Worm (Caenorhabditis elegans): ENCODE data around the gene nhr-285.

Gene nhr-285

ce11 chrV:15741851-15742250 lies 37.2 kb downstream of the nhr-285 start, which contains the start of gene str-18:
str-18 (minus strand) TSS chrV:15741951.
- no peak for TF ChIP-seq unc-62 (GFP tag; optimal IDR thresholded peaks at IDR 0.05)

ce11 chrV:15735720-15736119 lies 43.3 kb downstream of the nhr-285 start, which contains the start of gene str-27:
str-27 (minus strand) TSS chrV:15735820.
- no peak for TF ChIP-seq unc-62 (GFP tag; optimal IDR thresholded peaks at IDR 0.05)

- TF ChIP-seq unc-62 (GFP tag; optimal IDR thresholded peaks at IDR 0.05) = no peak
Measured at ce11 chrV:15733568-15733967, 45.5 kb downstream of the nhr-285 start, which contains the start of gene T23D5.3. T23D5.3 (minus strand) TSS chrV:15733668.

- no peak for TF ChIP-seq unc-62 (GFP tag; optimal IDR thresholded peaks at IDR 0.05)
Measured at ce11 chrV:15733020-15733419, 46.0 kb downstream of the nhr-285 start.

ce11 chrV:15732209-15732608 lies 46.8 kb downstream of the nhr-285 start, which contains the start of gene str-38:
str-38 (minus strand) TSS chrV:15732309.
- no peak for TF ChIP-seq unc-62 (GFP tag; optimal IDR thresholded peaks at IDR 0.05)

ce11 chrV:15730459-15730858 lies 48.6 kb downstream of the nhr-285 start, which contains the start of gene Y6E2A.10:
Y6E2A.10 (minus strand) TSS chrV:15730559.
- no peak for TF ChIP-seq unc-62 (GFP tag; optimal IDR thresholded peaks at IDR 0.05)

All from whole organism, dauer.